Worm (Caenorhabditis elegans) whole organism, young adult: ENCODE measurements around the gene ify-1.

Experiments
- akir-1 ChIP-seq: fragments of 200-800 bp; sonication (Bioruptor generic); optimal IDR thresholded peaks from 2 replicates; lab custom pipeline; 2018; ENCODE audit warnings: mild to moderate bottlenecking, missing genetic modification characterization, moderate library complexity, missing compliant biosample characterization
- rcor-1 ChIP-seq: fragments of 200-800 bp; sonication (Bioruptor generic); IDR thresholded peaks from 2 replicates; pipeline ENCODE4 v1.3.6; 2022; ENCODE audit warnings: missing genetic modification reagents, missing genetic modification characterization, missing compliant biosample characterization

DNA sequence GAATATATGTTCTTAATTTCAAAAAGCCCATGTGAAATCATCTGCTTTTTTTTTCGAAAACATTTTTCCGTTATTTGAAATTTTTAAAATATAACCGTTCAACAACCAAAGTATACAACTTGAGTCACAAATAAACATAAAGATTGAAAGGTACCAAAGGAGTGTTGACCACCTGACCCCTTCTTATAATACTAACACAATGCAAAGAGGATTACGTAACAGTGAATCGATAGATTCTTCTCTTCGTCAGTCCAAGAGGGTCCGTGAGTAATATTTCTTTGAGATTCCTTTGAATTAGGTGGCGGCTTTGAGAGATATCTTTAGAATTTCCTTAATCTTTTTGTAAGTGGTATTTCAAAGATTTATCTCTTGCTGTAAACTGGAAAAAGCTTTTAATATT lies 38.8 kb downstream of the ify-1 start:
- TF ChIP-seq akir-1 (GFP tag; lab: Kevin White, UChicago): no peak
- TF ChIP-seq rcor-1: no peak
